Worm (Caenorhabditis elegans): ENCODE data around the gene srb-17.

DNA sequence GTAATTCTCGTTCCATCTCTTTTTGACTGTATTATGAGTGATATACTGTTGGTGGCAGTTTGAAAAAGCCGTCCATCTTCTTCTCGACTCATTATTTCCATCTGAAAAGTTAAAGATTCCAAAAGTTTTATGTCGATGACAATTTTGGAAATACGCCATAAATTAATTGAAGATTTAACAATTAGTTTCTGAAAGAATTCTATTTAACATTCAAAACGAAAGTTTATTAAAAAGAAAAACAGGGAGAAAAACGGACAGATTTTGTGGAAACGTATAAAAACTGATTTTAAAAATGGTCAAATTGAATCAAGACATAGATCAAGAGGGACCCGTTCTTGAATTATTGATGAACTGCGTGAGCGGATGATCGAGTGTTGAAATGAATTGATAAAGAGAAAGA lies 43.2 kb downstream of the srb-17 start, which contains the start of gene R10H10.7:
- TF ChIP-seq flt-1 (GFP tag; IDR thresholded peaks at IDR 0.05) (no peak), ztf-23 (GFP tag; IDR thresholded peaks at IDR 0.05) (no peak), cog-1 (tag; optimal IDR thresholded peaks at IDR 0.05) (no peak), ztf-29 (GFP tag; IDR thresholded peaks at IDR 0.05) (no peak), ref-1 (GFP tag; conservative IDR thresholded peaks at IDR 0.05) (no peak), med-1 (GFP tag; optimal IDR thresholded peaks at IDR 0.05; ENCODE audit: insufficient read depth) (no peak), T22C8.4 (GFP tag; IDR thresholded peaks at IDR 0.05) (no peak)
